Worm (Caenorhabditis elegans): ENCODE data around the gene C34C12.2.
A peak's percentile ranks its signal among the peaks of the same experiment; 100 is the strongest.
"Not testable (repeated sequence)": the region's sequence is repeated elsewhere in the genome, so short reads cannot be mapped to it uniquely, and the experiment has no call there.

Gene C34C12.2

DNA sequence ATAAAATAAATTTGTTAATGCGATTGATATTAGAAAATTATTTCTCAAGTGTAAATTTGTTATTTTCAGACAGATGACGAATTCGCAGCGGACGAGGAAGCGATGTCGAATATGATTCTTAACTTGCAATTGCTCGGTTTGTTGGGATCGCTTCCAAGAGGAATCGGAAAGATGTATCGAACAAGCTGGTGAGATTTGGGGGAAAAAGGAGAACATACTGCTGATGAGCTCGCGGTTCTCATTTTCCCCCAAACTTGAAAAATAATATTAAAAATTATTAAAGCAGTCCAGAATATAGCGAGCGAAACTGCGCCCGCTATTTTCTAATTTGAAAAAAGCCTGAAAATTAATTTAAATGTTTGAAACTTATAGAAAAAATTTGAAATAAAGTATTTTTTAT lies at the start of gene C34C12.2:
C34C12.2 (plus strand) TSS at position 301 of the 400 bp plus-strand sequence.
- not testable (repeated sequence) for TF ChIP-seq ref-1 (GFP tag; conservative IDR thresholded peaks at IDR 0.05); T22C8.4 (GFP tag; IDR thresholded peaks at IDR 0.05); flt-1 (GFP tag; IDR thresholded peaks at IDR 0.05)

ce11 chrIII:3404354-3404913 lies 49.2 kb upstream of the C34C12.2 start, which contains the start of the genes npp-9 and F59A2.5:
Gene npp-9, minus strand, starts transcription at chrIII:3404479.
Gene F59A2.5, plus strand, starts transcription at chrIII:3404863.
- no peak for TF ChIP-seq T22C8.4 (GFP tag; IDR thresholded peaks at IDR 0.05)
- TF ChIP-seq cog-1 (tag; optimal IDR thresholded peaks at IDR 0.05): no peak
- no peak for TF ChIP-seq flt-1 (GFP tag; IDR thresholded peaks at IDR 0.05)
- no peak for TF ChIP-seq ref-1 (GFP tag; conservative IDR thresholded peaks at IDR 0.05)
- no peak for TF ChIP-seq tab-1 (GFP tag; IDR thresholded peaks at IDR 0.05)
- TF ChIP-seq ztf-23 (GFP tag; IDR thresholded peaks at IDR 0.05): no peak
- no peak for TF ChIP-seq ztf-29 (GFP tag; IDR thresholded peaks at IDR 0.05)
- no peak for TF ChIP-seq med-1 (GFP tag; optimal IDR thresholded peaks at IDR 0.05; ENCODE audit: insufficient read depth)
- no peak for TF ChIP-seq klf-2 (GFP tag; conservative IDR thresholded peaks at IDR 0.05)

ce11 chrIII:3405535-3405934 lies 48.1 kb upstream of the C34C12.2 start, which contains the start of gene golg-4:
Gene golg-4, plus strand, starts transcription at chrIII:3405568.
- TF ChIP-seq T22C8.4 (GFP tag; IDR thresholded peaks at IDR 0.05): peak; percentile 68; the same call in 1 of the 2 replicates
- no peak for TF ChIP-seq ztf-23 (GFP tag; IDR thresholded peaks at IDR 0.05)

- no peak for TF ChIP-seq klf-2 (GFP tag; conservative IDR thresholded peaks at IDR 0.05)
- no peak for TF ChIP-seq tab-1 (GFP tag; IDR thresholded peaks at IDR 0.05)
These were observed 40.1 kb upstream of the C34C12.2 start for ce11 chrIII:3413437-3413836.

DNA sequence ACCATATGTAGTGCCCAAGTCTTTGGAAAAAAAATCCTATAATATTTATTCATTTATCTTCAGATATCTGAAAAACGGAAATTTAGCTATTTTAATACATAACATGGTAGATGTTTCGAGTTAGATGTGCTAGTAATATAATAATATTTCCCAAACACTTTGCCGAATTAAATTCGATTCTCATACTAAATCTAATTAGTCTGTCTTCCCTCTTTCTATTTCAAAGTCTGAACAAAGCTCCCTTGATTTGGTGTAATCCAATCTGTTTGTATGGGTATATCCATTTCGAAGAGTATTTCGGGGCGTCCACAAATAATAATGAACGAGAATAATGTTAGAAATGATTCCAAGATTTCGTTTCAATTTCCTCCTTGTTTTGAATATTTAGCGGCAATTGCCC lies 39.2 kb upstream of the C34C12.2 start:
- TF ChIP-seq ref-1 (GFP tag; conservative IDR thresholded peaks at IDR 0.05): no peak
- no peak for TF ChIP-seq cog-1 (tag; optimal IDR thresholded peaks at IDR 0.05)
- no peak for TF ChIP-seq klf-2 (GFP tag; conservative IDR thresholded peaks at IDR 0.05)
- TF ChIP-seq ztf-23 (GFP tag; IDR thresholded peaks at IDR 0.05): no peak
- no peak for TF ChIP-seq tab-1 (GFP tag; IDR thresholded peaks at IDR 0.05)
- no peak for TF ChIP-seq ztf-29 (GFP tag; IDR thresholded peaks at IDR 0.05)
- no peak for TF ChIP-seq flt-1 (GFP tag; IDR thresholded peaks at IDR 0.05)
- no peak for TF ChIP-seq T22C8.4 (GFP tag; IDR thresholded peaks at IDR 0.05)
- TF ChIP-seq med-1 (GFP tag; optimal IDR thresholded peaks at IDR 0.05; ENCODE audit: insufficient read depth): no peak

DNA sequence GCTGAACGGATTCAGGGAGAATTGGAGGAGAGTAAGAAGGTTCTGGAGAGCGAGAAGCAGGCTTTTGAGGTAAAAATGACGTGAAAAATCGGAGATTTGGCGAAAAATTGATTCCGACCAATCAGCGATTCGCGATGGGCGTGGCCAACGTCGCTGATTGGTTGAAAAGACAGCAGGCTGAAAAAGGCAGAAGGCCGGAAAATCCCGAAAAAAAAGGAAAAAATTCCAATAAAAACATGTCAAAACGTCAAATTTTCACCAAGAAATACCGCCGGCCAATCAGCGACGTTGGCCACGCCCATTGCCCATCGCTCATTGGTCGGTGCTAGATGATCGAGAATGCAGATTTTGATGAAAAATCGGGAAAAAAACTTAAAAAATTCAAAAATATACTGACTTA lies 36.1 kb upstream of the C34C12.2 start:
- TF ChIP-seq flt-1 (GFP tag; IDR thresholded peaks at IDR 0.05) (no peak), ref-1 (GFP tag; conservative IDR thresholded peaks at IDR 0.05) (no peak), klf-2 (GFP tag; conservative IDR thresholded peaks at IDR 0.05) (no peak), ztf-29 (GFP tag; IDR thresholded peaks at IDR 0.05) (no peak), med-1 (GFP tag; optimal IDR thresholded peaks at IDR 0.05; ENCODE audit: insufficient read depth) (no peak), ztf-23 (GFP tag; IDR thresholded peaks at IDR 0.05) (no peak), cog-1 (tag; optimal IDR thresholded peaks at IDR 0.05) (no peak), tab-1 (GFP tag; IDR thresholded peaks at IDR 0.05) (no peak), T22C8.4 (GFP tag; IDR thresholded peaks at IDR 0.05) (no peak)

DNA sequence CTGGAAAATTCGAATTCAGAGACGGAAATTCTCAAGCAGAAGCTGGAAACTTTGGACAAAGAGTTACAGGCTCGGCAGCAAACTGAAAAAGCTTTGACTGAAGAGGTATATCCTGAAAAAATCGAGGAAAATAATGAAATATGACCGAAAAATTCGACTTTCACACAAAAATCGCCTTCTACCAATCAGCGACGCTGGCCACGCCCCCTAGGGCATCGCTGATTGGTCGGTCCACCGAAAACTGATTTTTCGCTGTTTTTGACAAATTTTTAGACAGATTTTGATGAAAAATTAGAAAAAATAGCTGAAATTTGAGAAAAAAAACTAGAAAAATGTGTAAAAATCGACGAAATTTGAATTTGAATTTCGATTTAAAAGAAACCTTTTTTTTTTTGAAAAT lies 34.7 kb upstream of the C34C12.2 start:
- TF ChIP-seq med-1 (GFP tag; optimal IDR thresholded peaks at IDR 0.05; ENCODE audit: insufficient read depth) (no peak), flt-1 (GFP tag; IDR thresholded peaks at IDR 0.05) (no peak), tab-1 (GFP tag; IDR thresholded peaks at IDR 0.05) (no peak), cog-1 (tag; optimal IDR thresholded peaks at IDR 0.05) (no peak), ztf-23 (GFP tag; IDR thresholded peaks at IDR 0.05) (no peak), ref-1 (GFP tag; conservative IDR thresholded peaks at IDR 0.05) (no peak), T22C8.4 (GFP tag; IDR thresholded peaks at IDR 0.05) (no peak), ztf-29 (GFP tag; IDR thresholded peaks at IDR 0.05) (no peak), klf-2 (GFP tag; conservative IDR thresholded peaks at IDR 0.05) (no peak)

- TF ChIP-seq med-1 (GFP tag; optimal IDR thresholded peaks at IDR 0.05; ENCODE audit: insufficient read depth) (no peak), flt-1 (GFP tag; IDR thresholded peaks at IDR 0.05) (no peak)
These were observed 29.7 kb upstream of the C34C12.2 start for ce11 chrIII:3423924-3424323.

DNA sequence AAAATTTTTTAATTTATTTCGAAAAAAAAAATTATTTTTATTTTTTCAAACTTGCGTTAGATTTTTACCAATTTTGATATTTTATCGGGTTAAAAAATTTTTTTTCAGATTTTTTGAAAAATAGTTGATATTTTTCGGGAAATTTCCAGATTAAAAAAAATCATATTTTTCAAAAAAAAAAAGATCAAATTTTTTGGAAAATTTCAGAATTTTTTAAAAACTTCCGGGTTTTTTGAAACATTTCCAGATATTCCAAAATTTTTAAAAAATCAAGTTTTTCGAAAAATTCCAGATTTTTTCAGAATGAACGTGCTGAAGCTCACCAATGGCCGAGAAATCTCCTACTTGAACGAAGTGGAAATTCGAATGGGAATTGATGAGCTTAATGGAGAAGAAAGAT lies 28.1 kb upstream of the C34C12.2 start, which contains the start of gene metl-18:
metl-18 (plus strand) TSS at position 301 of the 400 bp plus-strand sequence.
- TF ChIP-seq ref-1 (GFP tag; conservative IDR thresholded peaks at IDR 0.05) (no peak), ztf-23 (GFP tag; IDR thresholded peaks at IDR 0.05) (no peak), ztf-29 (GFP tag; IDR thresholded peaks at IDR 0.05) (no peak), T22C8.4 (GFP tag; IDR thresholded peaks at IDR 0.05) (no peak), flt-1 (GFP tag; IDR thresholded peaks at IDR 0.05) (no peak), med-1 (GFP tag; optimal IDR thresholded peaks at IDR 0.05; ENCODE audit: insufficient read depth) (no peak)

- TF ChIP-seq ref-1 (GFP tag; conservative IDR thresholded peaks at IDR 0.05) (no peak), cog-1 (tag; optimal IDR thresholded peaks at IDR 0.05) (no peak), flt-1 (GFP tag; IDR thresholded peaks at IDR 0.05) (0 out of 2 replicates have a peak, but pooled peaks have one; percentile 4), T22C8.4 (GFP tag; IDR thresholded peaks at IDR 0.05) (no peak)
These were observed 26.8 kb upstream of the C34C12.2 start for ce11 chrIII:3426741-3427140.

DNA sequence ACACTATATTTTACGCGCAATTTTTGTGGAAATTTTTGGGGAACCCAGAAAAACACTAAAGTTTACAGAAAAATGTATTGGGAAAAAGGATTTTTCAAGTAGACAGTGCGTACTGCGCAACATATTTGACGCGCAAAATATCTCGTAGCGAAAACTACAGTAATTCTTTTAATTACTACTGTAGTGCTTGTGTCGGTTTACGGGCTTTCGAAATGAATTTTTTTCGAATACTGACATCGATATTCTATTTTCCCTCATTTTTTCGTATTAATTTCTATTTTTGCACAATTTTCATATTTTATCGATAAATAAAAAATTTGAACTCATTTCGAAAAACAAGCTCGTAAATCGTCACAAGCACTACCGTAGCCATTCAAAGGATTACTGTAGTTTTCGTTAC lies 25.0 kb upstream of the C34C12.2 start:
- TF ChIP-seq cog-1 (tag; optimal IDR thresholded peaks at IDR 0.05) (no peak), tab-1 (GFP tag; IDR thresholded peaks at IDR 0.05) (no peak), ztf-29 (GFP tag; IDR thresholded peaks at IDR 0.05) (no peak), ref-1 (GFP tag; conservative IDR thresholded peaks at IDR 0.05) (no peak), flt-1 (GFP tag; IDR thresholded peaks at IDR 0.05) (no peak), ztf-23 (GFP tag; IDR thresholded peaks at IDR 0.05) (no peak), med-1 (GFP tag; optimal IDR thresholded peaks at IDR 0.05; ENCODE audit: insufficient read depth) (no peak)

Measured in whole organism, midembryonic.